Fruit fly (Drosophila melanogaster) Kc167 (cell line): ENCODE measurements around the gene btd.

Source experiments
- Myc ChIP-seq: fragments of >200 bp; optimal IDR thresholded peaks from 2 replicates; lab custom pipeline; 2017; ENCODE audit warnings: missing external identifiers
- Sin3A ChIP-seq: fragments of >200 bp; optimal IDR thresholded peaks from 2 replicates; lab custom pipeline; 2018; ENCODE audit warnings: missing external identifiers
- h ChIP-seq: fragments of >200 bp; optimal IDR thresholded peaks from 3 replicates; lab custom pipeline; 2018; ENCODE audit warnings: missing external identifiers
- insv ChIP-seq: fragments of >200 bp; optimal IDR thresholded peaks from 3 replicates; lab custom pipeline; 2018; ENCODE audit warnings: missing external identifiers
- psq ChIP-seq: fragments of >200 bp; optimal IDR thresholded peaks from 2 replicates; lab custom pipeline; 2017; ENCODE audit warnings: missing external identifiers
- ttk ChIP-seq: sonication (Bioruptor generic); optimal IDR thresholded peaks from 2 replicates; lab custom pipeline; 2017; ENCODE audit warnings: missing external identifiers

Gene btd

DNA sequence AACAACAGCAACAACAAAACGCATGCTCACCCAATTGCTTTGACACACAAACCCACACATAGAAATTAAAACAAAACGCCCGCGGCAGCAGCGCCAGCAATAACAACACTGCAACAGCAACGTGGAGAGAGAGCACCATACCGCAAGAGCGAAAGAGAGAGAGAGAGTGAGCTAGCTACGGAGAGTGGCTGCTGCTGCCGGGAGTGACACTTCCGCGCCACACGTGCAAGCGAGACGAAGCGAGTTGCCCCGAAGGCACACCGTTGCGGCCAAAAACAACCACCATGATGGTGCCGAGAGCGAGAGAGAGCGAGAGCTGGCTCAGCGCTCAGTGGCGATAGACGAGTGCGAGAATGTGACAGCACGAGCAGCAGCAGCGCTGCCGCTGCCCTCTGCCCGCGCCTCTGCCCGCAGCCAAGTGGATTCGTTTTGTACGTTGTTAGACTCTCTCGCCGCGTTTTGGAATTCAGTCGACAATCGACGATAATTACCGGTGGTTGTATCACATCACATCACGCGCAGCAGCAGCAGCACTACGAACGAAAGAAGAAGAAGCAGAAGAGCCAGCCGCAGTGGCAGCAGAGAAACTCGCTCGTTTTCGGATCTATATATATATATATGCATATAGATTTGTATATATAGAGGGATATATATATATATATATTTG lies at the start of gene btd:
Gene btd (plus strand): TSS at position 467 of the 667 bp plus-strand sequence.
- TF ChIP-seq insv (lab: Kevin White, UChicago) (peak; percentile 2), h (lab: Kevin White, UChicago) (no peak)

DNA sequence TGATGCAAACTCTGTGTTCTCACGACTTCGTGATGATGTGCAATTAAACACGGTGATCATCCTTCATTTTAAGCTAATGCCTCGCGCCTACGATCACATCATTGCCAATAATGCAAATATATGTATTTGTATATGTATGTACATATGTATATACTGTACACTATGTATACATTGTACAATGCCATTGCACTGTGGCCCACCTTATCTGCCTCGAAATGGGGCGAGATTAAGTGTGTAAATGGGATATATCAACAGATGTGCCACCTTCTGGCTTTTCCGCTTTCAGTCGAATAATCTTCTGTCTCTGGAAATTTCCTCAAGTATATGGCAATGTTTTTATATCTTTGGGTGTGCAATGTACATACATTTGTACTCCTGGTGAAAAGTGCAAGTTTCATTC lies 49.2 kb upstream of the btd start:
- TF ChIP-seq Sin3A (lab: Kevin White, UChicago), result no peak
- no peak for TF ChIP-seq ttk
- no peak for TF ChIP-seq Myc (lab: Kevin White, UChicago)
- TF ChIP-seq psq (lab: Kevin White, UChicago), result no peak
- TF ChIP-seq insv (lab: Kevin White, UChicago), result no peak
- TF ChIP-seq h (lab: Kevin White, UChicago), result no peak

DNA sequence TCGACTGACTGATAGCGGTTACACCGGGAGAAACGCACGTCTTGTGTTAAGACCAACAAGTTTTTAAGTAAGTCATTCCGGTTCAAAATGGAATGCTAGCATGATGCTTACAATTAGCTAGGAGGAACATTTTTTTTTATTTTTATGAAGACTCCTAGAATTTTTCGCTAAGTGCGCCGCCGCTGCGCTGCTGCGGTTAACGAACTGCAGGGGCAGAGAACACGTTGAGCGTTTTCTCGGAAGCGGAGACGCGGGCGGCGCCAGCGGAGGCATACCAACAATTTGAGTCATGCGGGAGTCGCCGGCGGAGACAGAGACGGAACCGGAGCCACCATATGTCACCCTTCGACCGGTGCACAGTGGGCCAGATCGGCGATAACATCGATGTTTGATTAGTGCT lies 48.0 kb upstream of the btd start:
- TF ChIP-seq ttk (no peak), Myc (lab: Kevin White, UChicago) (no peak), insv (lab: Kevin White, UChicago) (no peak), Sin3A (lab: Kevin White, UChicago) (no peak)

DNA sequence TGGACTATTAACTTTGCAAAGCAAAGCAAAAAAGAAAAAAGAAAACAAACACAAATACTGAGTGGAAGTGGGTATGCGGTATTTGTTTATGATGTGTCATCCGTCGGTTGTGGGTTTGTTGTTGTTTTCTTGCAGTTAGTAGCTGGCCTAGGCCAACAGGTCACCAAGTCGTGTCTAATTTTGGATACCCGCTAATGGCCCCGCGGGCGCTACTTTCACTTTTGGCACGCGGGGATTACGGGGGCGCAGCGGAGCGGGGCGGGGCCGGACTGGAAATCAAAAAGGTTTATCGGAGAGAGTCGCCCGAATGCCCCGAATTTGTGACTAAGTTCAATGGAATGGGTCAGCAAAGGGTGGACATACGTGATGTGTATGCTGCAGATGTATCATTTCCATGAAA lies 46.9 kb upstream of the btd start:
- TF ChIP-seq ttk, result no peak
- no peak for TF ChIP-seq h (lab: Kevin White, UChicago)
- no peak for TF ChIP-seq insv (lab: Kevin White, UChicago)
- TF ChIP-seq Sin3A (lab: Kevin White, UChicago), result no peak
- no peak for TF ChIP-seq Myc (lab: Kevin White, UChicago)
- TF ChIP-seq psq (lab: Kevin White, UChicago), result no peak

DNA sequence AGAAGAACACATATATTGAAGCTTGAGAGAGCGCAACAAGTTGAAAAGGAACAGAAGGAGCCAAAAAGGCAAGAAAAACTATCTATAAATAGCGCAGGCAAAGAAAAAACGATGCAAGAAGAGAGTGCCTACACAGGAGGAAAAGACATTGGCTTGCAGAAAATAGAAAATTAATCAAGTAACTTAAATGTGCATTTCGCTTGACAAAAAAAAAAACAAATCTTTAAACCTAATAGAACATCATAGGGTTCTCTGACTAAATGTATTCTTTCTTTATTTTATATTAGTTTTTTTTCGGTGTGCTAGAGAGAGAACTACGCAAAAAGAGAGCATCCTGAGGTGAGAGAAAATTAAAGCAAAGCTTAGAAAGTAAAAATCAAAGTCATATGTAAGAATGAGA lies 43.9 kb upstream of the btd start:
- TF ChIP-seq psq (lab: Kevin White, UChicago) (no peak), Sin3A (lab: Kevin White, UChicago) (no peak), h (lab: Kevin White, UChicago) (no peak), ttk (no peak), Myc (lab: Kevin White, UChicago) (no peak), insv (lab: Kevin White, UChicago) (no peak)

DNA sequence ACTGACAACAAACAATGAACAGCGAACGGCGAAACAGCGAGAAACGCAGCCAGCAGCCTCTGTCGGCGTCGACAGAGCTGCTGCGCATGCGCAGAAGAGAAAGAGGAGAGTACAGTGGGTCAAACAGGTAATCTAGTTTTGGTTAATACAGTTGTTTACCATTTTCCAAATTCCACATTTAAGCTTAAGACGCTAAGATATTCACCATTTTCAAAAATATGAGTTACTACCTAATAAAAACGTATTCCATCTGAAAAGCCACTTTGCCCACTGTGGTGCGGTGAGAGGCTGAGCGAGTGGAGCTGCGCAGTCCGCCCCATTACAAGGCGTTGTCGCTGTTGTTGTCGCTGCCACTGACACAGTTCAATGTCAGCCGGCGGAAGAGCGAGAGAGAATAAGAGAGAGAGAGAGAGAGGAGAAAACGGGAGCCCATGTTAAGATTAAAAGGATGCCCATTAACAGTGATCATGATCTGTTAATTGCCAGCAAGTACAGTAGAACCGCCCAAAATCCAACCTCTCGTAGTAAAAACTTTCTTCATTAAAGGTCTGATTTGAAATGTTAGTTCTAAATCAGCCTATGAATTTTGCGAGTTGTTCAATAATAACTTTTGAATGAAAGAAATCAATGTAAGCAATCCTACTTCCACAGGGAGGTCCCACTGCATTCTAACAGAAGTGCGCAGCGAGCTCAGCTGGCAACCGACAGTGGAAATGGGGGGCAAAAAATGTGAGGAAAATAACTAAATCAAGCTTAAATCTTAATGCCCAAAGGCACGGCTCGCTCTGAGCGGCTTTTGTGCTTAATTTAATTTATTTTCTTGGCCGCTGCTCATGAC lies 43.0 kb upstream of the btd start:
- TF ChIP-seq h (lab: Kevin White, UChicago) (no peak), insv (lab: Kevin White, UChicago) (no peak), Sin3A (lab: Kevin White, UChicago) (no peak), psq (lab: Kevin White, UChicago) (no peak), ttk (no peak), Myc (lab: Kevin White, UChicago) (no peak)

DNA sequence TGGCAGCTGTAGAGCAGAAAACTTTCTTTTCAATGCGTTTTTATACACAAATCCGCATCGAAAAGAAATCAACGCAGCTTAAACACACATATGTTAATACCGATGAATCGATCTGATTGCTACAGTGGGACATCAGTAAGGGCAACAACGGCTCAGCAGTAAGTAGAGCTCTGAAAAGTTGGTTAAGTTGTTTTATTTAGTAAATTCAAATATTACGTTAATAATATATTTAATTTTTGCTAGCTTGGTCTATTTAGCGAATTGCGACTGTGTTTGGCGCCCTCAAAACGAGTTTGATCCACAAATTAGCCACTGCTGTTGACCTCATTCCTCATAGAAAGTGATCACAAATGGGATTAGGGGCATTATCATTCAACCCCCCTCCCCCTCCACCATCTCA lies 42.0 kb upstream of the btd start:
- TF ChIP-seq Myc (lab: Kevin White, UChicago), result no peak

DNA sequence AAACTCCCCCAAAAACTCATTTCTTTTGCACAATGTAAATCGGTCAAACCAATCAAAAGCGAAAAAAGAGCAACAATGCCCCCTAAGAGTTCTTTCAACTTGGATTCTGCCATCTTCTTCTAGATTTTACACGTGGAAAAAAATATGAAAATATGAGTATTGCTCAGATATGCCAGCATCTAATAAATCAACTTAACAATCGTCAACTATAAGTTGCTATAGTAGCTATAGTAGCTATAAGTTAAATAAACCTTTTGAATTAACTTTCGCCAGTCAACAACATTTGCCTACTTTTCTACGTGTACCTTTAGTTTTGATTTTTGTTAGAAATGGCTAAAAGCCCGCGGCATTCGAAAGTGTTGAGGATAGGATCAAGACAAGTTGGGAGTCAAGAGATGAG lies 40.7 kb upstream of the btd start:
- TF ChIP-seq insv (lab: Kevin White, UChicago) (no peak), h (lab: Kevin White, UChicago) (no peak), psq (lab: Kevin White, UChicago) (no peak), Myc (lab: Kevin White, UChicago) (no peak), ttk (no peak), Sin3A (lab: Kevin White, UChicago) (no peak)

DNA sequence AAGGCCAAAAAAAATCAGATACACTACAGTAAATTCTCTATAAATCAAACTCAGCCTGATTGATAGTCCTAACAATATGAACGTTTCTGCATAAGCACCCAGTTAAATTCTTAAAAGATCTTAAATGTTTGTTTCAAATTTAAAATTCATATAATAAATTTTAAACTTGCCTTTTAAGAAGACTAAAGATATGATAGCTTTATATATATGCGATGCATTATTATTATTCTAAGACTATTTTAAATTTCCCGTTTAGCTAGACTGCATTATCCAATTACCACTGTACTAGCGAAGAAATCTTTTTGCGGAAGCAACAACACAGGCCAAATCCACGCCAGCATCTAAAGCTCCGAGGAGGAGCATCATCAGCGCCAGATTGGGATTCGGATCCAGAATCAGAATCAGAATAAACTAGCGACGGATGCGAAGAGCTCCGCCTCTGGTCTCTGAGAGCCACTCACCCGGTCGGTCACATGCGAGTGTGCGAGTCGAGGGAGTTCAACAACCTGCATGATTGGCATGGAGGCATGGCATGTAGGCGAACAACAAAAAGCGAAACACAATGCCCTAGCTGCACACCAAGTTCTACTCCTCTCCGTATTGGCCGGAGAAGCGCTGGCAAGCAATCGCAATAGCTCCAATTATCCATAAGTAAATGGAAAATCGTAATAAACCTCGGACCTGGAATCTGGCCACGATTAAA lies 39.8 kb upstream of the btd start:
- TF ChIP-seq h (lab: Kevin White, UChicago) (no peak), psq (lab: Kevin White, UChicago) (no peak), ttk (no peak), insv (lab: Kevin White, UChicago) (no peak), Sin3A (lab: Kevin White, UChicago) (no peak), Myc (lab: Kevin White, UChicago) (no peak)

DNA sequence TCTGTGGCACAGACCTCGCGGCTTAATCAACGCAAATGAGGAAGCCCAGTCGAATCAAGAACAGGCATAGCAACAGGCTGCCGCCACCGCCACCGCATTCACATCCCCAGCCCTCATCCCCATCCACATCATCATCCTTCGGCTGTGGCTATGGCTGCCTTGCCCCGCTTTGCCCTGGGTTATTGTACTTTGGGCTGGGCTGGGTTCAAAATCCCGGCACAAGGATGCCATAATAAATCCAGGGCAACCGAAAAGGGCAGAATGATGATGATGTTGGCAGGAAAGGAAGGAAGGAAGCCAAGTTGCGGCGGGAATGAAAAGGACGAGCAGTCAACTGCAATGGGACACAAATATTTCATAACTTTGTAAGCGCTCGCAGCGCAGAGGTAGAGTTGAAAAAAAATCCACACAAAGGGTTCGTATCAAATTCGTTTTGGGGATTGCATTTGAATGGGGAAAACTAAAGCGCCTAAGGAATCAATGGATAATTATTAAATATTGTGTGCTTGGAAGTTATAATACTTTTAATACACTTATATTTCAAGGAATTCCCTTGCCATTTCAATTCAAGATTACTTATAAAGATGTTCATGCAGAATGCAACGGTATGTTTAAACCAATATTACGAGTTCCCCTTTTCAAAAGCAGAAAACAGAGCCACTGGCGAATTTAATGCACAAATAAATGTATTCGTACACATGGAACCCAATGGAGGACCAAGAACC lies 37.8 kb upstream of the btd start:
- no peak for TF ChIP-seq ttk
- no peak for TF ChIP-seq Sin3A (lab: Kevin White, UChicago)
- TF ChIP-seq h (lab: Kevin White, UChicago), result no peak
- no peak for TF ChIP-seq psq (lab: Kevin White, UChicago)
- TF ChIP-seq Myc (lab: Kevin White, UChicago), result no peak
- TF ChIP-seq insv (lab: Kevin White, UChicago), result no peak

DNA sequence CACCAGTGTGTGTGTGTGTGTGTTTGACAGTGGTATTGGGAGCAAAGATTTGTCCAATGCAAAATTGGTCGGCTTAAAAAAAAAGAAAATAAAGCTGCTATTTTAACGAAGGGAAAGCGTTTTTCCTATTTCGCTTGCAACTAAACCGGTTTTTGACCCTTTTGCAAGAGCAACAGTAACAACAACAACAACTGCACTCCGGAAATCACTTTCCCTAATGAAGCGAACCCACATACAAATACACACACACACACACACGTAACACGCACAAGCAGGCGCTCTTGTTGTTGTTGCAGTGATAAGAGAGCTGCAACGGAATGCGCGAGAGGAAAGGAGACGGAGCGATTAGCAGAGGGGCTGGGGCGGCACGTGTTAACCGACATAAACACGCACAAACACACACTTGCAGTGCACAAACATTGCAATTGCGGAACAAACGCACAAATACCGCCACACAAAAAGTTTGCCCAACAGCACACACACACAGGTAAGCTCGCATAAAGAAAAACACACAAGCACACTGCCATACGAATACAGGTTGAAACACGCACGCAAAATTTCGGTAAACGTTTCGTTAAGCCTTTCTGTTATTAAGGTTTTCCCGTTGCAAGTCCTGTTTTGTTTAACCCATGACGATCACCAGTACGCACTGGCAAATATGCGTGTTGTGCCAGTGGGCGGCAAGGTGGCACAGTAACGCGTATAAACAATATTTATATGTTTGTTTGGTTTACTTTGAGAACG lies 35.7 kb upstream of the btd start:
- TF ChIP-seq insv (lab: Kevin White, UChicago) (no peak), Myc (lab: Kevin White, UChicago) (no peak), h (lab: Kevin White, UChicago) (no peak), ttk (no peak), Sin3A (lab: Kevin White, UChicago) (no peak), psq (lab: Kevin White, UChicago) (no peak)
